Fruit fly (Drosophila melanogaster) whole organism, embryonic: ENCODE results near the gene Dbx.

Experiments
- Atf3 ChIP-seq: fragments of 200-800 bp; sonication (Bioruptor generic); optimal IDR thresholded peaks from 3 replicates; lab custom pipeline; 2016; ENCODE audit warnings: missing biosample characterization, missing genetic modification characterization
- B-H1 ChIP-seq: fragments of 200-800 bp; sonication (Bioruptor generic); IDR thresholded peaks from 3 replicates; pipeline ENCODE4 v1.3.6; 2022; ENCODE audit warnings: missing biosample characterization, missing genetic modification characterization
- Bgb ChIP-seq: fragments of 200-800 bp; sonication (Bioruptor generic); IDR thresholded peaks from 2 replicates; pipeline ENCODE4 v1.3.6; 2022; ENCODE audit warnings: missing biosample characterization, missing genetic modification characterization; ENCODE audit not compliant: partially characterized antibody
- CG10274 ChIP-seq: fragments of 200-800 bp; sonication (Bioruptor generic); optimal IDR thresholded peaks from 3 replicates; lab custom pipeline; 2017; ENCODE audit warnings: missing biosample characterization, mild to moderate bottlenecking, missing genetic modification characterization
- CG10959 ChIP-seq: fragments of 200-800 bp; sonication (Bioruptor generic); IDR thresholded peaks from 2 replicates; pipeline ENCODE4 v1.3.6; 2022; ENCODE audit warnings: missing biosample characterization, missing genetic modification characterization
- CG11398 ChIP-seq: fragments of 200-800 bp; sonication (Bioruptor generic); optimal IDR thresholded peaks from 2 replicates; lab custom pipeline; 2016; ENCODE audit warnings: missing biosample characterization, missing genetic modification characterization
- CG12071 ChIP-seq: fragments of 200-800 bp; sonication (Bioruptor generic); optimal IDR thresholded peaks from 3 replicates; lab custom pipeline; 2018; ENCODE audit warnings: missing biosample characterization, mild to moderate bottlenecking, missing genetic modification characterization
- CG13624 ChIP-seq: fragments of 200-800 bp; sonication (Bioruptor generic); optimal IDR thresholded peaks from 2 replicates; lab custom pipeline; 2016; ENCODE audit warnings: missing biosample characterization, missing genetic modification characterization
- CG14965 ChIP-seq: fragments of 200-800 bp; sonication (Bioruptor generic); optimal IDR thresholded peaks from 2 replicates; lab custom pipeline; 2016; ENCODE audit warnings: missing biosample characterization, missing genetic modification characterization, borderline replicate concordance
- CG17328 ChIP-seq: fragments of 200-800 bp; sonication (Bioruptor generic); IDR thresholded peaks from 2 replicates; pipeline ENCODE4 v1.3.6; 2022; ENCODE audit warnings: missing biosample characterization, missing genetic modification characterization
- CG1832 ChIP-seq: fragments of 200-800 bp; sonication (Bioruptor generic); optimal IDR thresholded peaks from 2 replicates; lab custom pipeline; 2017; ENCODE audit warnings: missing biosample characterization, mild to moderate bottlenecking, missing genetic modification characterization, inconsistent platforms
- CG2120 ChIP-seq: fragments of 200-800 bp; sonication (Bioruptor generic); optimal IDR thresholded peaks from 3 replicates; lab custom pipeline; 2016; ENCODE audit warnings: missing biosample characterization, missing genetic modification characterization
- CG2202 ChIP-seq: fragments of 200-800 bp; sonication (Bioruptor generic); optimal IDR thresholded peaks from 2 replicates; lab custom pipeline; 2018; ENCODE audit warnings: missing biosample characterization, mild to moderate bottlenecking, missing genetic modification characterization
- CG31441 ChIP-seq: fragments of 200-800 bp; sonication (Bioruptor generic); IDR thresholded peaks from 2 replicates; pipeline ENCODE4 v1.3.6; 2022; ENCODE audit warnings: missing biosample characterization, missing genetic modification characterization
- CG43689 ChIP-seq: fragments of 200-800 bp; sonication (Bioruptor generic); IDR thresholded peaks from 2 replicates; pipeline ENCODE4 v1.3.6; 2022; ENCODE audit warnings: missing biosample characterization, missing genetic modification characterization
- CG4404 ChIP-seq: fragments of 200-800 bp; sonication (Bioruptor generic); IDR thresholded peaks from 2 replicates; pipeline ENCODE4 v1.3.6; 2022; ENCODE audit warnings: missing biosample characterization, missing genetic modification characterization
- CG6765 ChIP-seq: fragments of 200-800 bp; sonication (Bioruptor generic); optimal IDR thresholded peaks from 3 replicates; lab custom pipeline; 2017; ENCODE audit warnings: missing biosample characterization, mild to moderate bottlenecking, missing genetic modification characterization
- CG6813 ChIP-seq: fragments of 200-800 bp; sonication (Bioruptor generic); optimal IDR thresholded peaks from 2 replicates; lab custom pipeline; 2017; ENCODE audit warnings: missing biosample characterization, missing genetic modification characterization, mild to moderate bottlenecking, moderate library complexity, missing genetic modification reagents
- CG7839 ChIP-seq: fragments of 200-800 bp; sonication (Bioruptor generic); optimal IDR thresholded peaks from 3 replicates; lab custom pipeline; 2018; ENCODE audit warnings: missing biosample characterization, mild to moderate bottlenecking, missing genetic modification characterization, moderate library complexity
- CG8924 ChIP-seq: fragments of 200-800 bp; optimal IDR thresholded peaks from 3 replicates; lab custom pipeline; 2019; ENCODE audit warnings: missing biosample characterization, mild to moderate bottlenecking, missing genetic modification characterization, moderate library complexity
- CTCF ChIP-seq: fragments of 200-800 bp; sonication (Bioruptor generic); optimal IDR thresholded peaks from 2 replicates; lab custom pipeline; 2017; ENCODE audit warnings: missing biosample characterization, mild to moderate bottlenecking, missing genetic modification characterization, moderate library complexity
- Dip3 ChIP-seq: fragments of 200-800 bp; sonication (Bioruptor generic); optimal IDR thresholded peaks from 3 replicates; lab custom pipeline; 2016; ENCODE audit warnings: missing biosample characterization, missing genetic modification characterization
- Fer2 ChIP-seq: fragments of 200-800 bp; sonication (Bioruptor generic); optimal IDR thresholded peaks from 2 replicates; lab custom pipeline; 2018; ENCODE audit warnings: missing biosample characterization, mild to moderate bottlenecking, missing genetic modification characterization, moderate library complexity
- HLHmδ ChIP-seq: fragments of 200-800 bp; sonication (Bioruptor generic); optimal IDR thresholded peaks from 2 replicates; lab custom pipeline; 2018; ENCODE audit warnings: missing biosample characterization, mild to moderate bottlenecking, missing genetic modification characterization, moderate library complexity
- Hey ChIP-seq: fragments of 200-800 bp; sonication (Bioruptor generic); optimal IDR thresholded peaks from 3 replicates; lab custom pipeline; 2018; ENCODE audit warnings: missing biosample characterization, mild to moderate bottlenecking, missing genetic modification characterization
- HmgZ ChIP-seq: fragments of 200-800 bp; sonication (Bioruptor generic); optimal IDR thresholded peaks from 2 replicates; lab custom pipeline; 2018; ENCODE audit warnings: missing biosample characterization, mild to moderate bottlenecking, missing genetic modification characterization
- Hmx ChIP-seq: fragments of 200-800 bp; sonication (Bioruptor generic); optimal IDR thresholded peaks from 2 replicates; lab custom pipeline; 2016; ENCODE audit warnings: missing biosample characterization, missing genetic modification characterization
- MTF-1 ChIP-seq: fragments of 200-800 bp; sonication (Bioruptor generic); optimal IDR thresholded peaks from 2 replicates; lab custom pipeline; 2018; ENCODE audit warnings: missing biosample characterization, mild to moderate bottlenecking, missing genetic modification characterization, borderline replicate concordance
- Pdp1 ChIP-seq, 2 experiments: fragments of 200-800 bp; sonication (Bioruptor generic); optimal IDR thresholded peaks; 3 replicates each; lab custom pipeline; 2016; ENCODE audit warnings: missing biosample characterization in 2 of 2, missing genetic modification characterization in 2 of 2, mild to moderate bottlenecking in 1 of 2, moderate library complexity in 1 of 2
- cg ChIP-seq: fragments of 200-800 bp; sonication (Bioruptor generic); optimal IDR thresholded peaks from 3 replicates; lab custom pipeline; 2019; ENCODE audit warnings: missing biosample characterization, mild to moderate bottlenecking, missing genetic modification characterization, moderate library complexity
- chm ChIP-seq: fragments of 200-800 bp; sonication (Bioruptor generic); IDR thresholded peaks from 2 replicates; pipeline ENCODE4 v1.3.6; 2022; ENCODE audit warnings: missing biosample characterization, missing genetic modification characterization
- crol ChIP-seq: fragments of 200-800 bp; sonication (Bioruptor generic); IDR thresholded peaks from 2 replicates; pipeline ENCODE4 v1.3.6; 2022; ENCODE audit warnings: missing biosample characterization, missing genetic modification characterization
- crp ChIP-seq, 2 experiments: fragments of 200-800 bp; sonication (Bioruptor generic); optimal IDR thresholded peaks; 2 replicates in 1 of 2; 3 replicates in 1 of 2; lab custom pipeline; 2017; ENCODE audit warnings: missing biosample characterization in 2 of 2, missing genetic modification characterization in 2 of 2, mild to moderate bottlenecking in 1 of 2, moderate library complexity in 1 of 2
- cwo ChIP-seq: fragments of 200-800 bp; sonication (Bioruptor generic); optimal IDR thresholded peaks from 3 replicates; lab custom pipeline; 2017; ENCODE audit warnings: missing biosample characterization, missing genetic modification characterization, mild to moderate bottlenecking, moderate library complexity, missing genetic modification reagents
- esg ChIP-seq: fragments of 200-800 bp; sonication (Bioruptor generic); conservative IDR thresholded peaks from 2 replicates; pipeline ENCODE4 v1.3.6; 2022; ENCODE audit warnings: missing biosample characterization, missing genetic modification characterization
- ewg ChIP-seq: fragments of 200-800 bp; sonication (Bioruptor generic); optimal IDR thresholded peaks from 3 replicates; lab custom pipeline; 2017; ENCODE audit warnings: mild to moderate bottlenecking, missing biosample characterization, missing genetic modification reagents, missing genetic modification characterization
- gem ChIP-seq: fragments of 200-800 bp; sonication (Bioruptor generic); optimal IDR thresholded peaks from 2 replicates; lab custom pipeline; 2019; ENCODE audit warnings: missing biosample characterization, mild to moderate bottlenecking, missing genetic modification characterization, moderate library complexity
- her ChIP-seq: fragments of 200-800 bp; sonication (Bioruptor generic); optimal IDR thresholded peaks from 2 replicates; lab custom pipeline; 2016; ENCODE audit warnings: missing biosample characterization, missing genetic modification characterization
- nerfin-2 ChIP-seq: fragments of 200-800 bp; sonication (Bioruptor generic); IDR thresholded peaks from 2 replicates; pipeline ENCODE4 v1.3.6; 2022; ENCODE audit warnings: missing biosample characterization, missing genetic modification characterization; ENCODE audit not compliant: partially characterized antibody
- otp ChIP-seq: fragments of 200-800 bp; sonication (Bioruptor generic); IDR thresholded peaks from 3 replicates; pipeline ENCODE4, ENCODE4 v1.3.6; 2022; ENCODE audit warnings: missing biosample characterization, missing genetic modification characterization
- run ChIP-seq: fragments of 200-800 bp; sonication (Bioruptor generic); optimal IDR thresholded peaks from 3 replicates; lab custom pipeline; 2018; ENCODE audit warnings: missing biosample characterization, mild to moderate bottlenecking, missing genetic modification characterization
- slbo ChIP-seq: fragments of 200-800 bp; sonication (Bioruptor generic); IDR thresholded peaks from 2 replicates; pipeline ENCODE4 v1.3.6; 2022; ENCODE audit warnings: missing biosample characterization, missing genetic modification characterization
- ssp ChIP-seq: fragments of 200-800 bp; sonication (Bioruptor generic); IDR thresholded peaks from 2 replicates; pipeline ENCODE4 v1.3.6; 2022; ENCODE audit warnings: missing biosample characterization, missing genetic modification characterization
- sug ChIP-seq: fragments of 200-800 bp; optimal IDR thresholded peaks from 2 replicates; lab custom pipeline; 2019; ENCODE audit warnings: missing biosample characterization, mild to moderate bottlenecking, missing genetic modification characterization, moderate library complexity
- trem ChIP-seq: fragments of 200-800 bp; optimal IDR thresholded peaks from 3 replicates; lab custom pipeline; 2019; ENCODE audit warnings: missing biosample characterization, mild to moderate bottlenecking, missing genetic modification characterization, moderate library complexity
- vvl ChIP-seq: fragments of 200-800 bp; sonication (Bioruptor generic); IDR thresholded peaks from 2 replicates; pipeline ENCODE4 v1.3.6; 2022; ENCODE audit warnings: missing biosample characterization, missing genetic modification characterization
- wdn ChIP-seq: fragments of 200-800 bp; sonication (Bioruptor generic); IDR thresholded peaks from 2 replicates; pipeline ENCODE4 v1.3.6; 2022; ENCODE audit warnings: missing biosample characterization, missing genetic modification characterization
- z ChIP-seq: fragments of 200-800 bp; sonication (Bioruptor generic); IDR thresholded peaks from 3 replicates; pipeline ENCODE4 v1.3.6; 2022; ENCODE audit warnings: missing biosample characterization, missing genetic modification characterization

The Dbx gene

dm6 chr3L:1964599-1965143, 43.6 kb downstream of the Dbx start (continued):
- TF ChIP-seq wdn (no peak), cwo (peak; percentile 49), CG2202 (tag; lab: Kevin White, UChicago) (no peak), CG6813 (GFP tag; lab: Kevin White, UChicago) (no peak), slbo (GFP tag; lab: Robert Waterston, UW) (no peak), Pdp1 (GFP tag; optimal IDR thresholded peaks at IDR 0.05; lab: Kevin White, UChicago) (peak in 1 of 2 experiments; percentile 90), Atf3 (no peak), HmgZ (peak; percentile 10), Dip3 (no peak), trem (tag; lab: Kevin White, UChicago) (no peak), her (GFP tag; lab: Kevin White, UChicago) (no peak), sug (tag; lab: Kevin White, UChicago) (peak; percentile 95), cg (GFP tag; lab: Kevin White, UChicago) (no peak), CTCF (GFP tag; lab: Kevin White, UChicago) (no peak), Fer2 (tag; lab: Kevin White, UChicago) (no peak), CG2120 (GFP tag; lab: Kevin White, UChicago) (no peak), CG17328 (no peak), otp (0 out of 3 replicates have a peak, but pooled peaks have one; percentile 37), HLHmδ (GFP tag; lab: Kevin White, UChicago) (no peak), CG11398 (GFP tag; lab: Kevin White, UChicago) (no peak), MTF-1 (GFP tag; lab: Kevin White, UChicago) (no peak), CG4404 (no peak), CG8924 (tag; lab: Kevin White, UChicago) (no peak), B-H1 (GFP tag; lab: Robert Waterston, UW) (no peak), CG1832 (GFP tag; lab: Kevin White, UChicago) (no peak), z (GFP tag; lab: Robert Waterston, UW) (no peak), run (no peak), CG12071 (no peak), CG31441 (GFP tag; lab: Robert Waterston, UW) (no peak), crol (GFP tag; lab: Robert Waterston, UW) (0 out of 2 replicates have a peak, but pooled peaks have one; percentile 34), gem (no peak), CG10959 (GFP tag; lab: Robert Waterston, UW) (no peak), ewg (GFP tag; lab: Kevin White, UChicago) (no peak), CG14965 (GFP tag; lab: Kevin White, UChicago) (no peak), Bgb (GFP tag; lab: Robert Waterston, UW) (no peak), Hey (tag; lab: Kevin White, UChicago) (peak; percentile 84), CG6765 (no peak), Hmx (GFP tag; lab: Kevin White, UChicago) (no peak), CG43689 (GFP tag; lab: Robert Waterston, UW) (no peak), CG7839 (tag; lab: Kevin White, UChicago) (no peak), esg (no peak), CG13624 (no peak), ssp (GFP tag; lab: Robert Waterston, UW) (no peak), crp (GFP tag; optimal IDR thresholded peaks at IDR 0.05; lab: Kevin White, UChicago) (no peak), nerfin-2 (GFP tag; lab: Robert Waterston, UW) (no peak), CG10274 (GFP tag; lab: Kevin White, UChicago) (no peak), vvl (peak; percentile 22; the same call in 1 of the 2 replicates), chm (GFP tag; lab: Robert Waterston, UW) (no peak)
